Fruit fly (Drosophila melanogaster): Measurements from ENCODE around the gene Osi11.

Gene Osi11

DNA sequence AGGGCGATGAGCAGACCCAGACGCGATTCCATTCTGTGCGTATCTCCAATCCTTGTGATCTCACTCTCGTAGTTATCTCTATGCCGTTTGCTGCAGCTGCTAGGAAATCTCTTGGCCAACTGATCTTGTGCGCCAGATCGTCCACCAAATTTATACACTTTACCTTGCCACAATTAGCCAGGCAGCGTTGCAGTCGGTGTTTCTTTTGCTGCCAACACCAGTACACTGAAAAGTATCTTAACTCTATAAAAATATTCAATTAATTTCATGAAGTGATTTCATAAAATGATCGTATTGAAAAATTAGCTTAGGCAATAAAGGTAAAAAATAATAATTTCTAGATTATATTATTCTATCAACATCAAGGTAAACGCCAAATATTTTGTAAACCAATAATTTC is at the start of gene Osi11:
Osi11 (minus strand) TSS at position 101 of the 400 bp plus-strand sequence.
- no peak for TF ChIP-seq Hr96 (GFP tag; optimal IDR thresholded peaks at IDR 0.05)
- no peak for TF ChIP-seq bab1 (GFP tag; optimal IDR thresholded peaks at IDR 0.05)
- TF ChIP-seq CG1620 (GFP tag; optimal IDR thresholded peaks at IDR 0.05) = no peak
- no peak for TF ChIP-seq ovo (GFP tag; optimal IDR thresholded peaks at IDR 0.05)
- TF ChIP-seq Crg-1 (GFP tag; optimal IDR thresholded peaks at IDR 0.05) = no peak
- TF ChIP-seq CG11617 (GFP tag; optimal IDR thresholded peaks at IDR 0.05) = no peak
- TF ChIP-seq CG14711 (tag; optimal IDR thresholded peaks at IDR 0.05) = no peak
- no peak for TF ChIP-seq Mnt (GFP tag; optimal IDR thresholded peaks at IDR 0.05)
- no peak for TF ChIP-seq CG7101 (tag; optimal IDR thresholded peaks at IDR 0.05)
- TF ChIP-seq toe (GFP tag; optimal IDR thresholded peaks at IDR 0.05) = no peak
- TF ChIP-seq kay (GFP tag; ENCODE audit: borderline replicate concordance) = no peak
- no peak for TF ChIP-seq cnc (optimal IDR thresholded peaks at IDR 0.05)
- no peak for TF ChIP-seq tj (GFP tag; optimal IDR thresholded peaks at IDR 0.05)
- no peak for TF ChIP-seq CG5204 (GFP tag; optimal IDR thresholded peaks at IDR 0.05)
- TF ChIP-seq CG33017 (tag; optimal IDR thresholded peaks at IDR 0.05) = no peak
- TF ChIP-seq CG12768 (GFP tag; optimal IDR thresholded peaks at IDR 0.05) = no peak
- TF ChIP-seq CG7045 (GFP tag; optimal IDR thresholded peaks at IDR 0.05) = no peak
- no peak for TF ChIP-seq Clk (GFP tag; optimal IDR thresholded peaks at IDR 0.05)
- TF ChIP-seq cic (GFP tag; optimal IDR thresholded peaks at IDR 0.05) = no peak

DNA sequence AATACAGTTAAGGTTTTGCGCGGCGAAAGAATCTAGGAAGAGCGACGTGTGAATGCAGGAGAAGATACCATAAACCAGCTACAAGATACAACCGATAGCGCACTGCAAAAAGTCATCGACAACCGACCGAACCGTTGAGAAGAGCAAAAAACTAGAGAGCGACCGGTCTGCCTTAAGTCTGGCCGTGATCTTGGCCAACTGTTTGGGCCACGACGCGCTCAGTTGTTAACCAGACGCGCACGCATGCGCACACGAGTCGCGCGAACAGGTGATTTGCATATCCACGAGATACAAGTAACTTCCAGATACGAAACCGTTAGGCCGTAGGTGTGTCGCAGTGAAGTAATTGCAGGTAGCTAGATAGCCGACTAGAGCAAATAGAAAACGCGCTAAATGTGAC is 46.5 kb upstream of the Osi11 start:
- TF ChIP-seq Crg-1 (GFP tag; optimal IDR thresholded peaks at IDR 0.05) (no peak), CG12768 (GFP tag; optimal IDR thresholded peaks at IDR 0.05) (no peak)

DNA sequence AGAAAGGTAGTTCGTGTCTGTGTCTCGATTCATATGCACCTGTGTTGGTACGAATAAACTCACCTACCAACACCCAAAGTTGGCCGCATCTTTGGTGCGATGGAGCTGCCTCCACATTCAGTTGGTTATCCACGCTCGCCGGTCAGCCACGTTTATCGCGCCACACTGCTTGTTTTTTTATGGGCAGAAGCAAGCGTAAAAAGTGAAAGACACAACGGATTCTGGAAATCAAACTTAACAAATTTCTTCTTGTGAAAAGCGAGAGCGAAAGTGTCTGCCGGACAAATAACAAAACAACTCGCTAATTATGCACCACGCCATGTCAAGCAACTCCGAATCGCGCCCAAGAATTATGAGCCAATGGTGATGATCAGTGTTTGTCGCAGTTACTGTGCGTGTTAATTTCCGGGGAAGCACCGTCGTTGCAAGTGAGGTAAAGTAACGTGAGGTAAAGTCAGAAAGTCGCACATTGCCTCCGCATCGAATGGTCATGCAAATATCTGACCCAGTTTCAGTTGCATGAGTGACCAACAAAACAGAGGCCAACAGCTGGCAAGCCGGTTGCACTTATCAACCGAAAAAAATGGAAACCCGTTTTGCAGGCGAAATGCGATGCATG is 43.2 kb upstream of the Osi11 start, which contains the start of gene Osi17:
Osi17 (plus strand) TSS at position 132 of the 619 bp plus-strand sequence.
- TF ChIP-seq CG12768 (GFP tag; optimal IDR thresholded peaks at IDR 0.05) (no peak), ovo (GFP tag; optimal IDR thresholded peaks at IDR 0.05) (no peak), pad (GFP tag; optimal IDR thresholded peaks at IDR 0.05) (no peak), CG5204 (GFP tag; optimal IDR thresholded peaks at IDR 0.05) (no peak), CG7045 (GFP tag; optimal IDR thresholded peaks at IDR 0.05) (no peak), bab1 (GFP tag; optimal IDR thresholded peaks at IDR 0.05) (no peak), CG1620 (GFP tag; optimal IDR thresholded peaks at IDR 0.05) (no peak), CG11617 (GFP tag; optimal IDR thresholded peaks at IDR 0.05) (no peak), Mnt (GFP tag; optimal IDR thresholded peaks at IDR 0.05) (no peak), CG14711 (tag; optimal IDR thresholded peaks at IDR 0.05) (no peak), toe (GFP tag; optimal IDR thresholded peaks at IDR 0.05) (no peak)

dm6 chr3R:6309676-6310075 is 41.1 kb upstream of the Osi11 start, which contains the start of gene CG31560:
TSS of gene CG31560 (plus strand) at chr3R:6309976.
- TF ChIP-seq Mnt (GFP tag; optimal IDR thresholded peaks at IDR 0.05) = no peak
- no peak for TF ChIP-seq CG7101 (tag; optimal IDR thresholded peaks at IDR 0.05)
- TF ChIP-seq Clk (GFP tag; optimal IDR thresholded peaks at IDR 0.05) = no peak
- no peak for TF ChIP-seq Hr96 (GFP tag; optimal IDR thresholded peaks at IDR 0.05)
- TF ChIP-seq CG1620 (GFP tag; optimal IDR thresholded peaks at IDR 0.05) = no peak

- TF ChIP-seq tj (GFP tag; optimal IDR thresholded peaks at IDR 0.05) (no peak), CG14711 (tag; optimal IDR thresholded peaks at IDR 0.05) (no peak), ovo (GFP tag; optimal IDR thresholded peaks at IDR 0.05) (no peak), cic (GFP tag; optimal IDR thresholded peaks at IDR 0.05) (no peak), Crg-1 (GFP tag; optimal IDR thresholded peaks at IDR 0.05) (no peak)
Measured at dm6 chr3R:6306584-6306983, 38.0 kb upstream of the Osi11 start, which contains the start of gene CG46026. TSS of gene CG46026 (plus strand) at chr3R:6306884.

dm6 chr3R:6304947-6305346 is 36.4 kb upstream of the Osi11 start, which contains the start of gene Osi16:
TSS of gene Osi16 (plus strand) at chr3R:6305247.
- TF ChIP-seq CG7045 (GFP tag; optimal IDR thresholded peaks at IDR 0.05) = no peak

DNA sequence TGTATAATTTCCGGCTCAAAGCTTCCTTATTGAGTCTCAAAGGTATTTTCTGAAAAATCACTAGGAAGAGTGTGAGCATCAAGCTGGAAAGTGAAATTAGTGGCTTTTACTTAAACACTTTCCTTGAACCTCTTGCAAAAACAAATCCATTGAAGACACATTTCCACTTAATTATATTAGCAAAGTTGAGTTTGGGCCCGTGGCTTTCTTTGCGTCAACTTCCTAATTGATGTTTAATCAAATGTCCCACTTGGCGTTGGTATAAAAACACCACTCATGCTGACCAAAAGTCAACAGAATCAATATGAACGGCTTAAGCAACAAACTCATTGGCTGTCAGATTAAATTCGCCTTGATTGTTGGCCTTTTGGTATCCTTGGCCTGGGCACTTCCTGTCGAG is 35.2 kb upstream of the Osi11 start, which contains the start of gene CG46396:
CG46396 (plus strand) TSS at position 301 of the 400 bp plus-strand sequence.
- no peak for TF ChIP-seq pad (GFP tag; optimal IDR thresholded peaks at IDR 0.05)
- TF ChIP-seq cnc (optimal IDR thresholded peaks at IDR 0.05) = no peak
- TF ChIP-seq cic (GFP tag; optimal IDR thresholded peaks at IDR 0.05) = no peak
- no peak for TF ChIP-seq CG12768 (GFP tag; optimal IDR thresholded peaks at IDR 0.05)
- TF ChIP-seq bab1 (GFP tag; optimal IDR thresholded peaks at IDR 0.05) = no peak
- no peak for TF ChIP-seq Mnt (GFP tag; optimal IDR thresholded peaks at IDR 0.05)
- TF ChIP-seq Clk (GFP tag; optimal IDR thresholded peaks at IDR 0.05) = no peak
- no peak for TF ChIP-seq CG33017 (tag; optimal IDR thresholded peaks at IDR 0.05)
- no peak for TF ChIP-seq CG7101 (tag; optimal IDR thresholded peaks at IDR 0.05)

All from whole organism, adult.